Fruit fly (Drosophila melanogaster): ENCODE measurements around the gene Tsp96F.

DNA sequence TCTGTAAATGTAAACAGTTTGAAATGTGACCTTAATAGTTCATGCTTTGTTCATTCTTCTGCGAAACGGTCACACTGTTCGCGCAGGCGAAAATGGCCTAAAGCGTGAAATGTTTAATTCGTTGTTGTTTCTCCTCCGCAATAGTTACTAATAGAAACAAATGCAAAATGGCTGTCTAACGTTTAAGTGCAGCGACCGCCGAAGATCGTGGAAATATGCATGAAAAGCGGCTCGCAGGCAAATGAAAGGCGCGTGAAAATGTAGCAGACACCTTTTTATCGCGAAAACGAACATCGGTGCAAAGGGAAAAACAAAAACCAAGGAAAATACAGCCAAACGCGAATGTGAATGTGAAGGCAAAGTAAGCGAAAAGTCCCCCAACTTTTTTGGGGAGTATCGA, 688 bp upstream of the Tsp96F start, which contains the start of gene SppL:
- TF ChIP-seq toe (GFP tag; optimal IDR thresholded peaks at IDR 0.05) (no peak), CG14711 (tag; optimal IDR thresholded peaks at IDR 0.05) (no peak), CG12768 (GFP tag; optimal IDR thresholded peaks at IDR 0.05) (no peak), kay (GFP tag; ENCODE audit: borderline replicate concordance) (no peak), CG7101 (tag; optimal IDR thresholded peaks at IDR 0.05) (no peak), Crg-1 (GFP tag; optimal IDR thresholded peaks at IDR 0.05) (no peak), CG33017 (tag; optimal IDR thresholded peaks at IDR 0.05) (no peak)

All from whole organism, adult.